Worm (Caenorhabditis elegans) whole organism, early embryonic: ENCODE data around the gene hcf-1.

Experiments used
- B0310.2 ChIP-seq: sonication (generic microtip); optimal IDR thresholded peaks from 2 replicates; lab custom pipeline; 2016; ENCODE audit warnings: mild to moderate bottlenecking, missing genetic modification characterization, missing compliant biosample characterization
- F13C5.2 ChIP-seq: sonication (generic microtip); optimal IDR thresholded peaks from 2 replicates; lab custom pipeline; 2017; ENCODE audit warnings: mild to moderate bottlenecking, missing genetic modification characterization, inconsistent platforms, missing compliant biosample characterization
- aly-1 ChIP-seq: sonication (generic microtip); optimal IDR thresholded peaks from 2 replicates; lab custom pipeline; 2016; ENCODE audit warnings: missing genetic modification characterization, missing compliant biosample characterization
- ama-1 ChIP-seq: fragments of 150-350 bp; optimal IDR thresholded peaks from 2 replicates; lab custom pipeline; 2014
- ceh-13 ChIP-seq: fragments of 200-800 bp; sonication (Bioruptor generic); optimal IDR thresholded peaks from 2 replicates; lab custom pipeline; 2018; ENCODE audit warnings: mild to moderate bottlenecking, missing genetic modification characterization, missing compliant biosample characterization
- ceh-36 ChIP-seq: sonication (generic microtip); optimal IDR thresholded peaks from 2 replicates; lab custom pipeline; 2016; ENCODE audit warnings: missing genetic modification characterization, inconsistent platforms, missing compliant biosample characterization
- ets-7 ChIP-seq: sonication (generic microtip); optimal IDR thresholded peaks from 2 replicates; lab custom pipeline; 2016; ENCODE audit warnings: missing genotype, missing genetic modification characterization, missing compliant biosample characterization
- flt-1 ChIP-seq: fragments of 200-800 bp; sonication (Bioruptor generic); IDR thresholded peaks from 2 replicates; pipeline ENCODE4 v1.3.6; 2022; ENCODE audit warnings: missing genetic modification characterization, missing compliant biosample characterization
- hmbx-1 ChIP-seq: sonication (generic microtip); optimal IDR thresholded peaks from 2 replicates; lab custom pipeline; 2016; ENCODE audit warnings: mild to moderate bottlenecking, missing genetic modification characterization, missing compliant biosample characterization
- hmg-4 ChIP-seq: fragments of 200-800 bp; sonication (Bioruptor generic); optimal IDR thresholded peaks from 2 replicates; lab custom pipeline; 2018; ENCODE audit warnings: mild to moderate bottlenecking, missing genetic modification characterization, missing compliant biosample characterization
- hnd-1 ChIP-seq: sonication (generic microtip); optimal IDR thresholded peaks from 2 replicates; lab custom pipeline; 2016; ENCODE audit warnings: missing genetic modification characterization, missing compliant biosample characterization
- pes-1 ChIP-seq: fragments of 200-800 bp; sonication (Bioruptor generic); IDR thresholded peaks from 2 replicates; pipeline ENCODE4 v1.3.6; 2022; ENCODE audit warnings: missing genetic modification reagents, missing genetic modification characterization, missing compliant biosample characterization
- scrt-1 ChIP-seq: fragments of 200-800 bp; sonication (Bioruptor generic); IDR thresholded peaks from 2 replicates; pipeline ENCODE4 v1.3.6; 2022; ENCODE audit warnings: missing genetic modification characterization, missing compliant biosample characterization
- sea-1 ChIP-seq: fragments of 200-800 bp; sonication (Bioruptor generic); conservative IDR thresholded peaks from 2 replicates; pipeline ENCODE4 v1.3.6; 2022; ENCODE audit warnings: missing genetic modification characterization, missing compliant biosample characterization
- tbx-11 ChIP-seq: fragments of 200-800 bp; sonication (Bioruptor generic); IDR thresholded peaks from 2 replicates; pipeline ENCODE4 v1.3.6; 2022; ENCODE audit warnings: missing genetic modification characterization, missing compliant biosample characterization
- tbx-37 ChIP-seq: fragments of 200-800 bp; sonication (Bioruptor generic); conservative IDR thresholded peaks from 2 replicates; pipeline ENCODE4 v1.3.6; 2022; ENCODE audit warnings: missing genetic modification reagents, missing genetic modification characterization, missing compliant biosample characterization
- tra-4 ChIP-seq: sonication (generic microtip); optimal IDR thresholded peaks from 2 replicates; lab custom pipeline; 2017; ENCODE audit warnings: missing genetic modification characterization, missing compliant biosample characterization

The hcf-1 gene

DNA sequence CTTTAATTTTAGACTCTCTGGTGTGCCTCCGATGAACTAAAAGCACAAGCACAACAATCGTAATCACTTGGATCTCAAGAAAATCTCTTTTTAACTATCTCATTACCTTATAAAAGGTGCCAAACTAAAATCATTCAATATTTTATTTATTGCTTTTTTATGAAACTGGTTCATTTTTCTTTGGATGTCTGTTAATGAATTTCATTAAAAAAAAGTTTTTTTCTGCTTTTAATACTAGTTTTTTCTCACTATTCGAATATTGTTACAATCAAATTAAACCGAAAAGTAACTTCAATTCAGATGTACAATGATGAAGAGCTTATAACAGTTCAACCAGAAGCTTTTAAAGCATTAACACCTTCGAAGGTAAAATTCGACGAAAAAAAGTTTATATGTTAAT, 1.6 kb upstream of the hcf-1 start, which contains the start of gene swd-2.1:
Gene swd-2.1 (plus strand): TSS at position 301 of the 400 bp plus-strand sequence.
- no peak for TF ChIP-seq tbx-37 (GFP tag; lab: Robert Waterston, UW)
- TF ChIP-seq tra-4 (tag; lab: Kevin White, UChicago) = no peak
- no peak for TF ChIP-seq hnd-1 (tag; lab: Kevin White, UChicago)
- no peak for TF ChIP-seq hmg-4 (GFP tag; lab: Kevin White, UChicago)
- no peak for TF ChIP-seq tbx-11 (GFP tag; lab: Robert Waterston, UW)
- no peak for TF ChIP-seq ceh-36 (tag; lab: Kevin White, UChicago)

DNA sequence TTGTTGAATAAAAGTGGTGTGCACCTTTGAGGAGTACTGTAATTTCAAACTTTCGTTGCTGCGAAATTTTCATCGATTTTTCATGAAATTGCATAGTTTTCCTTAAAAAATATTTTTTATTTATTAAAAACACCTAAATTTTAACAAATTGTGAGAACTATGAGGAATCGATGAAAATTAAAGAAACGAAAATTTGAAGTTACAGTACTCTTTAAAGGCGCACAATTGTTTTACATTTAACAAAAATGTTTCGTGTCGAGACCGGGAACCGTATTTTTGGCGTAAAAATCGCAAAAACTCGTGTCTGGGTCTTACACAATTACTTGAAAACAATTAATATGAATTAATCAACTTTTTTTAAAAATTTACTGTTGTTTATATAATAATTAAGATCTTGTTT, 3.9 kb downstream of the hcf-1 start, which contains the start of gene rdl-1:
Gene rdl-1 (minus strand): TSS at position 101 of the 400 bp plus-strand sequence.
- TF ChIP-seq F13C5.2 (tag; lab: Kevin White, UChicago) (no peak), hmg-4 (GFP tag; lab: Kevin White, UChicago) (no peak), hnd-1 (tag; lab: Kevin White, UChicago) (no peak), hmbx-1 (tag; lab: Kevin White, UChicago) (no peak), tbx-37 (GFP tag; lab: Robert Waterston, UW) (no peak), ceh-13 (GFP tag; lab: Kevin White, UChicago) (no peak), ets-7 (tag; lab: Kevin White, UChicago) (no peak), ceh-36 (tag; lab: Kevin White, UChicago) (no peak), sea-1 (GFP tag; lab: Robert Waterston, UW) (no peak), scrt-1 (GFP tag; lab: Robert Waterston, UW) (no peak), aly-1 (no peak), flt-1 (no peak), pes-1 (no peak), tra-4 (tag; lab: Kevin White, UChicago) (no peak), tbx-11 (GFP tag; lab: Robert Waterston, UW) (no peak), B0310.2 (tag; lab: Kevin White, UChicago) (no peak), ama-1 (lab: Kevin White, UChicago) (no peak)

DNA sequence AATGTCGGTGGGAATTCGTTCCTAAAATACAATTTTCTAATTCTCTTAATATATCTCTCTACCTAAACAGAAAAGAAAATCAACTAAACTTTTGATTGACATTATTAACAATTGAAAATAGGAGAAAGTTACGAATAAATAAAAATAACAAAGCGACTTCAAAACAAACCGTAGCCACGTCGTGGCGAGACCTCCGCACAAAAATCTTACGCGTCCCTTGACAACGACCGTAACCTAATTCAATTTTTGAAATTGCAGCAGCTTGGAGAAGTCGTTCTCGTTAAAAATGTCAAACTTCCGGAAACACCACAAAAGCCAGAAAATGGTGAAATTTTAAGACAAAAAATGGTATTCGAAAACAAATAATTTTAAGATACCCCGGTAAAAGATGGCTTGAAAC, 9.8 kb downstream of the hcf-1 start:
- TF ChIP-seq sea-1 (GFP tag; lab: Robert Waterston, UW) = no peak
- no peak for TF ChIP-seq flt-1
- TF ChIP-seq B0310.2 (tag; lab: Kevin White, UChicago) = no peak
- TF ChIP-seq tra-4 (tag; lab: Kevin White, UChicago) = no peak
- TF ChIP-seq tbx-11 (GFP tag; lab: Robert Waterston, UW) = no peak
- no peak for TF ChIP-seq ceh-13 (GFP tag; lab: Kevin White, UChicago)
- TF ChIP-seq ama-1 (lab: Kevin White, UChicago) = no peak
- TF ChIP-seq scrt-1 (GFP tag; lab: Robert Waterston, UW) = no peak
- TF ChIP-seq ceh-36 (tag; lab: Kevin White, UChicago) = no peak
- TF ChIP-seq hnd-1 (tag; lab: Kevin White, UChicago) = no peak
- no peak for TF ChIP-seq hmbx-1 (tag; lab: Kevin White, UChicago)
- TF ChIP-seq F13C5.2 (tag; lab: Kevin White, UChicago) = no peak
- no peak for TF ChIP-seq hmg-4 (GFP tag; lab: Kevin White, UChicago)
- no peak for TF ChIP-seq aly-1
- no peak for TF ChIP-seq ets-7 (tag; lab: Kevin White, UChicago)

ce11 chrIV:7763748-7764147, 10.3 kb downstream of the hcf-1 start, which contains the start of the genes C46A5.6 and C46A5.1:
TSS of gene C46A5.6 (minus strand) at chrIV:7763848.
TSS of gene C46A5.1 (plus strand) at chrIV:7763931.
- no peak for TF ChIP-seq B0310.2 (tag; lab: Kevin White, UChicago)
- TF ChIP-seq ets-7 (tag; lab: Kevin White, UChicago) = no peak
- no peak for TF ChIP-seq ceh-36 (tag; lab: Kevin White, UChicago)
- TF ChIP-seq aly-1 = no peak
- TF ChIP-seq hnd-1 (tag; lab: Kevin White, UChicago) = no peak
- TF ChIP-seq F13C5.2 (tag; lab: Kevin White, UChicago) = no peak
- no peak for TF ChIP-seq tra-4 (tag; lab: Kevin White, UChicago)
- TF ChIP-seq tbx-37 (GFP tag; lab: Robert Waterston, UW) = no peak
- no peak for TF ChIP-seq scrt-1 (GFP tag; lab: Robert Waterston, UW)
- TF ChIP-seq ceh-13 (GFP tag; lab: Kevin White, UChicago) = no peak
- no peak for TF ChIP-seq hmg-4 (GFP tag; lab: Kevin White, UChicago)

DNA sequence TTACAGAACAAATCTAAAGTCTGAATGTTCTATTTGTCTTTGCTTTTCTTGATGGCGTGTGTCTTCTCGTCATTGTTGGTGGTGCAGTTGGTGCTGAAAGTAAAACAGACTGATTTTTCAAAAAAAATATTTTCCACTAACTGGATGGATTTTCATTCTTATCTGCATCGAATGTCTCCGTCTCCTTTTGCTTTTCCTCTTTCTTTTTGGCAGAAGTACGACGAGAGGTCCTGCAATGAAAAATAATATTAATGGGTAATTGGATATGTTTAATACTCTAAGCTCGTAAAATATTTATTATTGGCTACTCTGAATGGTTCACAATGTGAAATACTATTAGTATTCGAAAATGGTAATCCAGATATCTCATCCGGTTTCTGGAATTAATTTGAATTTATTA, 14.0 kb downstream of the hcf-1 start, which contains the start of gene del-7:
Gene del-7 (plus strand): TSS at position 301 of the 400 bp plus-strand sequence.
- TF ChIP-seq ama-1 (lab: Kevin White, UChicago) = no peak
- TF ChIP-seq F13C5.2 (tag; lab: Kevin White, UChicago) = no peak
- no peak for TF ChIP-seq aly-1
- no peak for TF ChIP-seq ceh-13 (GFP tag; lab: Kevin White, UChicago)
- TF ChIP-seq scrt-1 (GFP tag; lab: Robert Waterston, UW) = no peak
- TF ChIP-seq ceh-36 (tag; lab: Kevin White, UChicago) = no peak
- no peak for TF ChIP-seq hnd-1 (tag; lab: Kevin White, UChicago)

ce11 chrIV:7759527-7759926, 14.5 kb downstream of the hcf-1 start, which contains the start of gene dsb-3:
TSS of gene dsb-3 (minus strand) at chrIV:7759627.
- TF ChIP-seq F13C5.2 (tag; lab: Kevin White, UChicago) = no peak
- no peak for TF ChIP-seq hnd-1 (tag; lab: Kevin White, UChicago)
- TF ChIP-seq ceh-13 (GFP tag; lab: Kevin White, UChicago) = no peak
- TF ChIP-seq sea-1 (GFP tag; lab: Robert Waterston, UW) = no peak
- TF ChIP-seq hmg-4 (GFP tag; lab: Kevin White, UChicago) = no peak
- TF ChIP-seq hmbx-1 (tag; lab: Kevin White, UChicago) = no peak
- TF ChIP-seq scrt-1 (GFP tag; lab: Robert Waterston, UW) = no peak
- no peak for TF ChIP-seq ets-7 (tag; lab: Kevin White, UChicago)
- no peak for TF ChIP-seq B0310.2 (tag; lab: Kevin White, UChicago)
- TF ChIP-seq tra-4 (tag; lab: Kevin White, UChicago) = no peak
- TF ChIP-seq ama-1 (lab: Kevin White, UChicago) = no peak
- TF ChIP-seq flt-1 = no peak
- TF ChIP-seq pes-1 = no peak
- TF ChIP-seq tbx-37 (GFP tag; lab: Robert Waterston, UW) = no peak
- TF ChIP-seq ceh-36 (tag; lab: Kevin White, UChicago) = no peak
- no peak for TF ChIP-seq aly-1
- no peak for TF ChIP-seq tbx-11 (GFP tag; lab: Robert Waterston, UW)
